Fruit fly (Drosophila melanogaster) whole organism, embryonic: ENCODE measurements around the gene CG33966.

ENCODE experiments used
- Ada2b ChIP-seq: fragments of 200-800 bp; sonication (Bioruptor generic); IDR thresholded peaks from 2 replicates; pipeline ENCODE4 v1.3.6; 2022; ENCODE audit warnings: missing biosample characterization, missing genetic modification characterization
- BtbVII ChIP-seq: fragments of 200-800 bp; sonication (Bioruptor generic); optimal IDR thresholded peaks from 3 replicates; lab custom pipeline; 2017; ENCODE audit warnings: missing biosample characterization, mild to moderate bottlenecking, missing genetic modification characterization
- CG10654 ChIP-seq: fragments of 200-800 bp; sonication (Bioruptor generic); optimal IDR thresholded peaks from 2 replicates; lab custom pipeline; 2016; ENCODE audit warnings: missing biosample characterization, missing genetic modification characterization
- CG11398 ChIP-seq: fragments of 200-800 bp; sonication (Bioruptor generic); optimal IDR thresholded peaks from 2 replicates; lab custom pipeline; 2016; ENCODE audit warnings: missing biosample characterization, missing genetic modification characterization
- CG11560 ChIP-seq: fragments of 200-800 bp; sonication (Bioruptor generic); IDR thresholded peaks from 3 replicates; pipeline ENCODE4 v1.3.6; 2022; ENCODE audit warnings: missing biosample characterization, missing genetic modification characterization
- CG1233 ChIP-seq: fragments of 200-800 bp; sonication (Bioruptor generic); optimal IDR thresholded peaks from 4 replicates; lab custom pipeline; 2018; ENCODE audit warnings: missing biosample characterization, mild to moderate bottlenecking, missing genetic modification characterization
- CG12391 ChIP-seq: fragments of 200-800 bp; sonication (Bioruptor generic); optimal IDR thresholded peaks from 3 replicates; lab custom pipeline; 2018; ENCODE audit warnings: missing biosample characterization, mild to moderate bottlenecking, missing genetic modification characterization, moderate library complexity
- CG12942 ChIP-seq: fragments of 200-800 bp; sonication (Bioruptor generic); optimal IDR thresholded peaks from 3 replicates; lab custom pipeline; 2016; ENCODE audit warnings: missing biosample characterization, missing genetic modification characterization
- CG13775 ChIP-seq: fragments of 200-800 bp; sonication (Bioruptor generic); optimal IDR thresholded peaks from 3 replicates; lab custom pipeline; 2017; ENCODE audit warnings: missing biosample characterization, mild to moderate bottlenecking, missing genetic modification characterization
- CG14014 ChIP-seq: fragments of 200-800 bp; sonication (Bioruptor generic); IDR thresholded peaks from 2 replicates; pipeline ENCODE4 v1.3.6; 2022; ENCODE audit warnings: missing biosample characterization, missing genetic modification characterization
- CG1647 ChIP-seq: fragments of 200-800 bp; sonication (Bioruptor generic); optimal IDR thresholded peaks from 3 replicates; lab custom pipeline; 2016; ENCODE audit warnings: missing biosample characterization, missing genetic modification characterization
- CG17568 ChIP-seq: fragments of 200-800 bp; sonication (Bioruptor generic); optimal IDR thresholded peaks from 2 replicates; lab custom pipeline; 2018; ENCODE audit warnings: missing biosample characterization, mild to moderate bottlenecking, missing genetic modification characterization, moderate library complexity
- CG2199 ChIP-seq: fragments of 200-800 bp; sonication (Bioruptor generic); IDR thresholded peaks from 3 replicates; pipeline ENCODE4 v1.3.6; 2022; ENCODE audit warnings: missing biosample characterization, missing genetic modification characterization
- CG3726 ChIP-seq: fragments of 200-800 bp; sonication (Bioruptor generic); IDR thresholded peaks from 3 replicates; pipeline ENCODE4, ENCODE4 v1.3.6; 2022; ENCODE audit warnings: missing biosample characterization, missing genetic modification characterization
- CG43689 ChIP-seq: fragments of 200-800 bp; sonication (Bioruptor generic); IDR thresholded peaks from 2 replicates; pipeline ENCODE4 v1.3.6; 2022; ENCODE audit warnings: missing biosample characterization, missing genetic modification characterization
- CG4707 ChIP-seq: fragments of 200-800 bp; sonication (Bioruptor generic); optimal IDR thresholded peaks from 2 replicates; lab custom pipeline; 2018; ENCODE audit warnings: missing biosample characterization, mild to moderate bottlenecking, missing genetic modification characterization, moderate library complexity
- CG4730 ChIP-seq: fragments of 200-800 bp; sonication (Bioruptor generic); IDR thresholded peaks from 2 replicates; pipeline ENCODE4 v1.3.6; 2022; ENCODE audit warnings: missing biosample characterization, missing genetic modification characterization
- CG6765 ChIP-seq: fragments of 200-800 bp; sonication (Bioruptor generic); optimal IDR thresholded peaks from 3 replicates; lab custom pipeline; 2017; ENCODE audit warnings: missing biosample characterization, mild to moderate bottlenecking, missing genetic modification characterization
- CG7963 ChIP-seq: fragments of 200-800 bp; sonication (Bioruptor generic); IDR thresholded peaks from 3 replicates; pipeline ENCODE4 v1.3.6; 2022; ENCODE audit warnings: missing biosample characterization, missing genetic modification characterization; ENCODE audit not compliant: partially characterized antibody
- CG8281 ChIP-seq: fragments of 200-800 bp; sonication (Bioruptor generic); optimal IDR thresholded peaks from 2 replicates; lab custom pipeline; 2018; ENCODE audit warnings: missing biosample characterization, mild to moderate bottlenecking, missing genetic modification characterization, moderate library complexity
- CG8290 ChIP-seq, 3 experiments: fragments of 200-800 bp; sonication (Bioruptor generic); optimal IDR thresholded peaks; 2 replicates each; lab custom pipeline; 2016 to 2019; ENCODE audit warnings: missing biosample characterization in 3 of 3, missing genetic modification characterization in 3 of 3, mild to moderate bottlenecking in 2 of 3, moderate library complexity in 1 of 3
- CG8478 ChIP-seq: fragments of >200 bp; optimal IDR thresholded peaks from 2 replicates; lab custom pipeline; 2018
- D19A ChIP-seq: fragments of 200-800 bp; optimal IDR thresholded peaks from 3 replicates; lab custom pipeline; 2019; ENCODE audit warnings: missing biosample characterization, mild to moderate bottlenecking, missing genetic modification characterization, moderate library complexity
- D19B ChIP-seq: fragments of 200-800 bp; sonication (Bioruptor generic); optimal IDR thresholded peaks from 2 replicates; lab custom pipeline; 2017; ENCODE audit warnings: missing biosample characterization, mild to moderate bottlenecking, missing genetic modification characterization
- Dad ChIP-seq: fragments of 200-800 bp; sonication (Bioruptor generic); optimal IDR thresholded peaks from 3 replicates; lab custom pipeline; 2016; ENCODE audit warnings: missing biosample characterization, missing genetic modification characterization
- Dp ChIP-seq: fragments of 200-800 bp; sonication (Bioruptor generic); optimal IDR thresholded peaks from 2 replicates; lab custom pipeline; 2018; ENCODE audit warnings: missing biosample characterization, mild to moderate bottlenecking, missing genetic modification characterization, moderate library complexity
- HLH54F ChIP-seq: fragments of 200-800 bp; sonication (Bioruptor generic); optimal IDR thresholded peaks from 3 replicates; lab custom pipeline; 2016; ENCODE audit warnings: missing biosample characterization, missing genetic modification characterization
- Hand ChIP-seq: fragments of 200-800 bp; sonication (Bioruptor generic); optimal IDR thresholded peaks from 2 replicates; lab custom pipeline; 2017; ENCODE audit warnings: mild to moderate bottlenecking, missing biosample characterization, missing genetic modification reagents, missing genetic modification characterization
- Hey ChIP-seq: fragments of 200-800 bp; sonication (Bioruptor generic); optimal IDR thresholded peaks from 3 replicates; lab custom pipeline; 2018; ENCODE audit warnings: missing biosample characterization, mild to moderate bottlenecking, missing genetic modification characterization
- Hr39 ChIP-seq: fragments of >200 bp; optimal IDR thresholded peaks from 2 replicates; lab custom pipeline; 2017
- Hr78 ChIP-seq, 2 experiments: fragments of 200-800 bp in 1 of 2; fragments of >200 bp in 1 of 2; sonication (Bioruptor generic) in 1 of 2; optimal IDR thresholded peaks; 2 replicates each; lab custom pipeline; 2017 to 2019; ENCODE audit warnings: missing biosample characterization in 2 of 2, missing genetic modification characterization in 2 of 2, mild to moderate bottlenecking in 1 of 2, moderate library complexity in 1 of 2
- Kr ChIP-seq: fragments of 200-800 bp; sonication (Bioruptor generic); optimal IDR thresholded peaks from 2 replicates; lab custom pipeline; 2017; ENCODE audit warnings: missing biosample characterization, mild to moderate bottlenecking, missing genetic modification characterization
- Neu2 ChIP-seq: fragments of 200-800 bp; sonication (Bioruptor generic); optimal IDR thresholded peaks from 3 replicates; lab custom pipeline; 2016; ENCODE audit warnings: missing biosample characterization, missing genetic modification characterization, borderline replicate concordance
- Nf-YC ChIP-seq: fragments of 200-800 bp; optimal IDR thresholded peaks from 3 replicates; lab custom pipeline; 2019; ENCODE audit warnings: missing biosample characterization, mild to moderate bottlenecking, missing genetic modification characterization, moderate library complexity
- Poxn ChIP-seq: fragments of 200-800 bp; sonication (Bioruptor generic); IDR thresholded peaks from 2 replicates; pipeline ENCODE4 v1.3.6; 2022; ENCODE audit warnings: missing biosample characterization, missing genetic modification characterization
- Sox100B ChIP-seq: fragments of 200-800 bp; sonication (Bioruptor generic); optimal IDR thresholded peaks from 3 replicates; lab custom pipeline; 2018; ENCODE audit warnings: missing biosample characterization, mild to moderate bottlenecking, missing genetic modification characterization
- Tbp ChIP-seq: fragments of >200 bp; optimal IDR thresholded peaks from 2 replicates; lab custom pipeline; 2018; ENCODE audit warnings: missing biosample characterization, missing genetic modification characterization
- ap ChIP-seq: fragments of 200-800 bp; sonication (Bioruptor generic); IDR thresholded peaks from 2 replicates; pipeline ENCODE4 v1.3.6; 2022; ENCODE audit warnings: missing biosample characterization, missing genetic modification characterization
- btn ChIP-seq: fragments of 200-800 bp; sonication (Bioruptor generic); optimal IDR thresholded peaks from 2 replicates; lab custom pipeline; 2016; ENCODE audit warnings: missing biosample characterization, missing genetic modification characterization
- cad ChIP-seq: fragments of >200 bp; optimal IDR thresholded peaks from 2 replicates; lab custom pipeline; 2017; ENCODE audit warnings: missing biosample characterization, missing genetic modification characterization
- caup ChIP-seq: fragments of 200-800 bp; sonication (Bioruptor generic); optimal IDR thresholded peaks from 3 replicates; lab custom pipeline; 2017; ENCODE audit warnings: missing biosample characterization, mild to moderate bottlenecking, missing genetic modification characterization, moderate library complexity; ENCODE audit not compliant: severe bottlenecking
- croc ChIP-seq: fragments of 200-800 bp; sonication (Bioruptor generic); conservative IDR thresholded peaks from 3 replicates; pipeline ENCODE4 v1.3.6; 2022; ENCODE audit warnings: missing biosample characterization, missing genetic modification characterization
- dmrt99B ChIP-seq: fragments of 200-800 bp; sonication (Bioruptor generic); optimal IDR thresholded peaks from 2 replicates; lab custom pipeline; 2018; ENCODE audit warnings: missing biosample characterization, mild to moderate bottlenecking, missing genetic modification characterization, moderate library complexity
- esg ChIP-seq: fragments of 200-800 bp; sonication (Bioruptor generic); conservative IDR thresholded peaks from 2 replicates; pipeline ENCODE4 v1.3.6; 2022; ENCODE audit warnings: missing biosample characterization, missing genetic modification characterization
- gce ChIP-seq: fragments of 200-800 bp; sonication (Bioruptor generic); IDR thresholded peaks from 3 replicates; pipeline ENCODE4 v1.3.6; 2022; ENCODE audit warnings: missing biosample characterization, missing genetic modification characterization
- inv ChIP-seq: fragments of 200-800 bp; sonication (Bioruptor generic); IDR thresholded peaks from 2 replicates; pipeline ENCODE4 v1.3.6; 2022; ENCODE audit warnings: missing biosample characterization, missing genetic modification characterization; ENCODE audit not compliant: partially characterized antibody
- mirr ChIP-seq: fragments of 200-800 bp; sonication (Bioruptor generic); optimal IDR thresholded peaks from 3 replicates; lab custom pipeline; 2018; ENCODE audit warnings: missing biosample characterization, mild to moderate bottlenecking, missing genetic modification characterization
- sd ChIP-seq: fragments of 200-800 bp; sonication (Bioruptor generic); optimal IDR thresholded peaks from 3 replicates; lab custom pipeline; 2018; ENCODE audit warnings: missing biosample characterization, mild to moderate bottlenecking, missing genetic modification characterization, moderate library complexity
- shn ChIP-seq: fragments of 200-800 bp; sonication (Bioruptor generic); optimal IDR thresholded peaks from 3 replicates; lab custom pipeline; 2016; ENCODE audit warnings: missing biosample characterization, missing genetic modification characterization
- trh ChIP-seq: fragments of 200-800 bp; sonication (Bioruptor generic); optimal IDR thresholded peaks from 2 replicates; lab custom pipeline; 2016; ENCODE audit warnings: missing biosample characterization, missing genetic modification characterization

Gene CG33966

dm6 chr3L:1206682-1207421, 27.1 kb upstream of the CG33966 start, which contains the start of gene LysB (continued):
- TF ChIP-seq CG6765 (GFP tag; lab: Kevin White, UChicago) (no peak), Tbp (no peak), inv (GFP tag; lab: Robert Waterston, UW) (no peak; the same call in 1 of the 2 replicates), CG8478 (lab: Kevin White, UChicago) (no peak), dmrt99B (no peak), CG1647 (GFP tag; lab: Kevin White, UChicago) (no peak), CG12391 (no peak), esg (GFP tag; lab: Robert Waterston, UW) (no peak), Nf-YC (tag; lab: Kevin White, UChicago) (no peak), Hr78 (GFP tag; optimal IDR thresholded peaks at IDR 0.05; lab: Kevin White, UChicago) (no peak), btn (GFP tag; lab: Kevin White, UChicago) (no peak), Hand (GFP tag; lab: Kevin White, UChicago) (no peak), Ada2b (GFP tag; lab: Robert Waterston, UW) (no peak), croc (GFP tag; lab: Robert Waterston, UW) (no peak), CG4707 (no peak), D19B (GFP tag; lab: Kevin White, UChicago) (no peak), shn (GFP tag; lab: Kevin White, UChicago) (no peak), CG14014 (GFP tag; lab: Robert Waterston, UW) (no peak), sd (peak; percentile 30), HLH54F (GFP tag; lab: Kevin White, UChicago) (no peak), cad (GFP tag; lab: Kevin White, UChicago) (no peak), CG3726 (GFP tag; lab: Robert Waterston, UW) (no peak), CG13775 (no peak), Hr39 (no peak), CG12942 (GFP tag; lab: Kevin White, UChicago) (no peak), caup (GFP tag; lab: Kevin White, UChicago) (no peak), ap (GFP tag; lab: Robert Waterston, UW) (no peak), CG8290 (GFP tag; optimal IDR thresholded peaks at IDR 0.05; lab: Kevin White, UChicago) (no peak), CG8290 (tag; optimal IDR thresholded peaks at IDR 0.05; lab: Kevin White, UChicago) (peak in 1 of 2 experiments; percentile 32), CG11560 (tag; lab: Robert Waterston, UW) (no peak), CG8281 (tag; lab: Kevin White, UChicago) (no peak), CG1233 (no peak), CG4730 (GFP tag; lab: Robert Waterston, UW) (no peak), CG7963 (no peak), CG43689 (GFP tag; lab: Robert Waterston, UW) (no peak), D19A (no peak), CG17568 (GFP tag; lab: Kevin White, UChicago) (no peak), CG2199 (peak; percentile 37; the same call in 1 of the 3 replicates), Hey (tag; lab: Kevin White, UChicago) (no peak), BtbVII (GFP tag; lab: Kevin White, UChicago) (no peak), Sox100B (GFP tag; lab: Kevin White, UChicago) (no peak), Kr (GFP tag; lab: Kevin White, UChicago) (no peak), mirr (no peak), gce (GFP tag; lab: Robert Waterston, UW) (no peak), Dad (no peak), trh (GFP tag; lab: Kevin White, UChicago) (no peak), CG10654 (GFP tag; lab: Kevin White, UChicago) (no peak), Neu2 (GFP tag; lab: Kevin White, UChicago) (peak; percentile 64), Dp (GFP tag; lab: Kevin White, UChicago) (peak; percentile 59), Poxn (GFP tag; lab: Robert Waterston, UW) (no peak), CG11398 (no peak)
